Fruit fly (Drosophila melanogaster) whole organism, pupa: ENCODE results near the gene Nca.

Source experiments
- CG10348 ChIP-seq: fragments of 200-800 bp; sonication (Bioruptor generic); IDR thresholded peaks from 2 replicates; pipeline ENCODE4 v1.3.6; 2022; ENCODE audit warnings: missing biosample characterization, missing genetic modification characterization
- CG12605 ChIP-seq: fragments of 200-800 bp; sonication (Bioruptor generic); IDR thresholded peaks from 2 replicates; pipeline ENCODE4 v1.3.6; 2022; ENCODE audit warnings: missing biosample characterization, missing genetic modification characterization
- CG13204 ChIP-seq: fragments of 200-800 bp; sonication (Bioruptor generic); optimal IDR thresholded peaks from 2 replicates; lab custom pipeline; 2018; ENCODE audit warnings: missing biosample characterization, mild to moderate bottlenecking, missing genetic modification characterization, moderate library complexity
- CG14655 ChIP-seq: fragments of 200-800 bp; sonication (Bioruptor generic); optimal IDR thresholded peaks from 3 replicates; lab custom pipeline; 2017; ENCODE audit warnings: mild to moderate bottlenecking, missing biosample characterization, missing genetic modification reagents, missing genetic modification characterization
- CG15710 ChIP-seq: fragments of 200-800 bp; sonication (Bioruptor generic); optimal IDR thresholded peaks from 2 replicates; lab custom pipeline; 2018; ENCODE audit warnings: missing biosample characterization, mild to moderate bottlenecking, missing genetic modification characterization, moderate library complexity
- CG17806 ChIP-seq: fragments of 200-800 bp; sonication (Bioruptor generic); optimal IDR thresholded peaks from 2 replicates; lab custom pipeline; 2018; ENCODE audit warnings: missing biosample characterization, mild to moderate bottlenecking, missing genetic modification characterization, moderate library complexity
- CG32121 ChIP-seq: fragments of 200-800 bp; sonication (Bioruptor generic); IDR thresholded peaks from 2 replicates; pipeline ENCODE4 v1.3.6; 2022; ENCODE audit warnings: missing biosample characterization, missing genetic modification characterization
- CG34367 ChIP-seq: fragments of 200-800 bp; sonication (Bioruptor generic); optimal IDR thresholded peaks from 2 replicates; lab custom pipeline; 2018; ENCODE audit warnings: missing biosample characterization, mild to moderate bottlenecking, missing genetic modification characterization
- CG4496 ChIP-seq: fragments of 200-800 bp; sonication (Bioruptor generic); IDR thresholded peaks from 3 replicates; pipeline ENCODE4 v1.3.6; 2022; ENCODE audit warnings: missing biosample characterization, missing genetic modification characterization
- CG8159 ChIP-seq: fragments of 200-800 bp; sonication (Bioruptor generic); optimal IDR thresholded peaks from 3 replicates; lab custom pipeline; 2018; ENCODE audit warnings: missing biosample characterization, mild to moderate bottlenecking, missing genetic modification characterization, moderate library complexity
- CG8301 ChIP-seq: fragments of 200-800 bp; sonication (Bioruptor generic); optimal IDR thresholded peaks from 2 replicates; lab custom pipeline; 2018; ENCODE audit warnings: missing biosample characterization, mild to moderate bottlenecking, missing genetic modification characterization
- CG9948 ChIP-seq: fragments of 200-800 bp; sonication (Bioruptor generic); optimal IDR thresholded peaks from 2 replicates; lab custom pipeline; 2018; ENCODE audit warnings: missing biosample characterization, mild to moderate bottlenecking, missing genetic modification characterization, moderate library complexity
- D1 ChIP-seq: fragments of 200-800 bp; sonication (Bioruptor generic); optimal IDR thresholded peaks from 2 replicates; lab custom pipeline; 2018; ENCODE audit warnings: missing biosample characterization, mild to moderate bottlenecking, missing genetic modification characterization, moderate library complexity
- EcR ChIP-seq: fragments of 200-800 bp; sonication (Bioruptor generic); optimal IDR thresholded peaks from 3 replicates; lab custom pipeline; 2019; ENCODE audit warnings: missing biosample characterization, missing genetic modification characterization, mild to moderate bottlenecking, moderate library complexity, missing genetic modification reagents
- Ets98B ChIP-seq: fragments of 200-800 bp; sonication (Bioruptor generic); IDR thresholded peaks from 2 replicates; pipeline ENCODE4 v1.3.6; 2022; ENCODE audit warnings: missing biosample characterization, missing genetic modification characterization
- Pif1A ChIP-seq: fragments of 200-800 bp; sonication (Bioruptor generic); optimal IDR thresholded peaks from 3 replicates; lab custom pipeline; 2016; ENCODE audit warnings: missing biosample characterization, missing genetic modification characterization
- Pif1B ChIP-seq: fragments of 200-800 bp; sonication (Bioruptor generic); optimal IDR thresholded peaks from 3 replicates; lab custom pipeline; 2016; ENCODE audit warnings: missing biosample characterization, missing genetic modification characterization
- Snoo ChIP-seq: fragments of 200-800 bp; sonication (Bioruptor generic); optimal IDR thresholded peaks from 3 replicates; lab custom pipeline; 2017; ENCODE audit warnings: missing biosample characterization, mild to moderate bottlenecking, missing genetic modification characterization, inconsistent platforms
- fd96Ca ChIP-seq: fragments of 200-800 bp; sonication (Bioruptor generic); IDR thresholded peaks from 3 replicates; pipeline ENCODE4 v1.3.6; 2022; ENCODE audit warnings: missing biosample characterization, missing genetic modification characterization
- gl ChIP-seq: fragments of 200-800 bp; sonication (Bioruptor generic); optimal IDR thresholded peaks from 2 replicates; lab custom pipeline; 2018; ENCODE audit warnings: missing biosample characterization, mild to moderate bottlenecking, missing genetic modification characterization
- rn ChIP-seq: fragments of 200-800 bp; sonication (Bioruptor generic); IDR thresholded peaks from 2 replicates; pipeline ENCODE4 v1.3.6; 2022; ENCODE audit warnings: missing biosample characterization, missing genetic modification characterization

Nca gene

dm6 chr3L:20027735-20028134 is 36.0 kb downstream of the Nca start, which contains the start of gene CG14183:
Gene CG14183, minus strand, starts transcription at chr3L:20027835.
- TF ChIP-seq rn (no peak), Snoo (tag; lab: Kevin White, UChicago) (no peak), CG9948 (tag; lab: Kevin White, UChicago) (no peak), EcR (no peak), CG10348 (GFP tag; lab: Robert Waterston, UW) (no peak), CG14655 (GFP tag; lab: Kevin White, UChicago) (no peak), CG8159 (no peak)

DNA sequence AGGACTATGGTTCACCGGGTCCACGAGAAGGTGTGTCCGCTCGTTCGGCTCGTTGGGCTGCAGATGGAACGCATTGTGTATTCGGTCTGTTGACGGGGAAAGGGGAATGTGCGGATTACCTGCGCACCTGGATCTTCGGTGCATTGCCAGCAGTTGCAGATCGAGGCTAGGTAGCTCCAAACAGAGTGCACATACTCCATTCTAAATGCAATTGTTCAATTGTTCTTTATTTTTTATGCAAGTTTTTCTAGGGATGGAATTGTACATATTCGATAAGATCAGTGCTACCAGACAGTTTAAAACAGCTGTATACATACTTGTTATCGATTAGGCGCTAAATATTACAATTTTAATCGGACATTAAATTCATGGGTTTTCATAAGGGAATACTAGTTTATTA is 37.1 kb downstream of the Nca start, which contains the start of gene Lamtor1:
Gene Lamtor1, minus strand, starts transcription at position 268 of the 400 bp plus-strand sequence.
- no peak for TF ChIP-seq CG9948 (tag; lab: Kevin White, UChicago)
- TF ChIP-seq CG4496 (GFP tag; lab: Robert Waterston, UW) = no peak
- no peak for TF ChIP-seq Ets98B (GFP tag; lab: Robert Waterston, UW)
- TF ChIP-seq CG12605 (GFP tag; lab: Robert Waterston, UW) = no peak
- no peak for TF ChIP-seq D1 (tag; lab: Kevin White, UChicago)
- no peak for TF ChIP-seq CG13204 (GFP tag; lab: Kevin White, UChicago)
- TF ChIP-seq Pif1B (GFP tag; lab: Kevin White, UChicago) = no peak
- TF ChIP-seq CG34367 (tag; lab: Kevin White, UChicago) = no peak
- no peak for TF ChIP-seq CG17806 (tag; lab: Kevin White, UChicago)
- TF ChIP-seq CG32121 = no peak
- TF ChIP-seq gl (tag; lab: Kevin White, UChicago) = no peak
- TF ChIP-seq CG10348 (GFP tag; lab: Robert Waterston, UW) = no peak
- no peak for TF ChIP-seq rn
- TF ChIP-seq EcR = no peak
- TF ChIP-seq Pif1A (GFP tag; lab: Kevin White, UChicago) = no peak
- TF ChIP-seq Snoo (tag; lab: Kevin White, UChicago) = no peak
- no peak for TF ChIP-seq fd96Ca (GFP tag; lab: Robert Waterston, UW)
- no peak for TF ChIP-seq CG15710 (tag; lab: Kevin White, UChicago)
- TF ChIP-seq CG8301 (tag; lab: Kevin White, UChicago) = no peak
- TF ChIP-seq CG14655 (GFP tag; lab: Kevin White, UChicago) = no peak

- TF ChIP-seq CG13204 (GFP tag; lab: Kevin White, UChicago) = no peak
- no peak for TF ChIP-seq CG12605 (GFP tag; lab: Robert Waterston, UW)
- TF ChIP-seq CG32121 = no peak
- no peak for TF ChIP-seq CG17806 (tag; lab: Kevin White, UChicago)
- TF ChIP-seq CG8301 (tag; lab: Kevin White, UChicago) = no peak
- TF ChIP-seq CG15710 (tag; lab: Kevin White, UChicago) = no peak
- no peak for TF ChIP-seq D1 (tag; lab: Kevin White, UChicago)
- no peak for TF ChIP-seq CG9948 (tag; lab: Kevin White, UChicago)
- TF ChIP-seq fd96Ca (GFP tag; lab: Robert Waterston, UW) = no peak
- no peak for TF ChIP-seq Ets98B (GFP tag; lab: Robert Waterston, UW)
- no peak for TF ChIP-seq Snoo (tag; lab: Kevin White, UChicago)
- TF ChIP-seq CG4496 (GFP tag; lab: Robert Waterston, UW) = no peak
- TF ChIP-seq CG34367 (tag; lab: Kevin White, UChicago) = no peak
- no peak for TF ChIP-seq CG14655 (GFP tag; lab: Kevin White, UChicago)
- no peak for TF ChIP-seq Pif1B (GFP tag; lab: Kevin White, UChicago)
- TF ChIP-seq gl (tag; lab: Kevin White, UChicago) = no peak
- no peak for TF ChIP-seq CG10348 (GFP tag; lab: Robert Waterston, UW)
- TF ChIP-seq Pif1A (GFP tag; lab: Kevin White, UChicago) = no peak
- no peak for TF ChIP-seq EcR
- TF ChIP-seq rn = no peak
These were observed 44.9 kb downstream of the Nca start for dm6 chr3L:20036610-20037009.
